Worm (Caenorhabditis elegans) whole organism, L4 larva: Measurements from ENCODE around the gene vha-11.

Source experiments
- D1046.2 ChIP-seq: fragments of 200-800 bp; sonication (Bioruptor generic); IDR thresholded peaks from 2 replicates; pipeline ENCODE4 v1.3.6; 2022; ENCODE audit warnings: missing genetic modification characterization, missing compliant biosample characterization
- R02D3.7 ChIP-seq: fragments of 150-350 bp; sonication (generic microtip); optimal IDR thresholded peaks from 3 replicates; lab custom pipeline; 2014; ENCODE audit warnings: missing biosample characterization, missing genetic modification characterization
- T20F7.1 ChIP-seq: fragments of 200-800 bp; sonication (Bioruptor generic); optimal IDR thresholded peaks from 2 replicates; lab custom pipeline; 2018; ENCODE audit warnings: mild to moderate bottlenecking, missing genetic modification characterization, missing compliant biosample characterization
- Y5F2A.4 ChIP-seq: fragments of 200-800 bp; sonication (Bioruptor generic); optimal IDR thresholded peaks from 2 replicates; lab custom pipeline; 2018; ENCODE audit warnings: mild to moderate bottlenecking, missing genetic modification characterization, missing compliant biosample characterization
- ceh-28 ChIP-seq: fragments of 150-350 bp; optimal IDR thresholded peaks from 2 replicates; lab custom pipeline; 2014; ENCODE audit warnings: missing biosample characterization, missing genetic modification reagents, missing genetic modification characterization
- ceh-44 ChIP-seq: fragments of 200-800 bp; sonication (Bioruptor generic); IDR thresholded peaks from 2 replicates; pipeline ENCODE4 v1.3.6; 2022; ENCODE audit warnings: missing genetic modification reagents, missing genetic modification characterization, missing compliant biosample characterization
- ces-1 ChIP-seq: fragments of 150-350 bp; sonication (generic microtip); optimal IDR thresholded peaks from 4 replicates; lab custom pipeline; 2014; ENCODE audit warnings: missing biosample characterization, missing genetic modification reagents, missing genetic modification characterization
- daf-16 ChIP-seq, 3 experiments: sonication (generic microtip); optimal IDR thresholded peaks; 2 replicates each; lab custom pipeline; 2016 to 2017; ENCODE audit warnings: missing genetic modification characterization in 3 of 3, missing genetic modification reagents in 3 of 3, mild to moderate bottlenecking in 2 of 3, missing compliant biosample characterization in 2 of 3, missing biosample characterization in 1 of 3, moderate library complexity in 1 of 3
- daf-8 ChIP-seq: fragments of 200-800 bp; sonication (Bioruptor generic); IDR thresholded peaks from 2 replicates; pipeline ENCODE4 v1.3.6; 2022; ENCODE audit warnings: missing genetic modification characterization, missing compliant biosample characterization
- dmd-6 ChIP-seq: fragments of 200-800 bp; sonication (Bioruptor generic); IDR thresholded peaks from 2 replicates; pipeline ENCODE4 v1.3.6; 2022; ENCODE audit warnings: missing genetic modification reagents, missing genetic modification characterization, missing compliant biosample characterization
- dmd-8 ChIP-seq: fragments of 200-800 bp; sonication (Bioruptor generic); IDR thresholded peaks from 2 replicates; pipeline ENCODE4 v1.3.6; 2022; ENCODE audit warnings: missing genetic modification characterization, missing compliant biosample characterization
- dmd-9 ChIP-seq: fragments of 200-800 bp; sonication (Bioruptor generic); IDR thresholded peaks from 2 replicates; pipeline ENCODE4 v1.3.6; 2022; ENCODE audit warnings: missing genetic modification reagents, missing genetic modification characterization, missing compliant biosample characterization
- duxl-1 ChIP-seq: sonication (generic microtip); optimal IDR thresholded peaks from 2 replicates; lab custom pipeline; 2016; ENCODE audit warnings: mild to moderate bottlenecking, missing genetic modification characterization, moderate library complexity, missing compliant biosample characterization; ENCODE audit not compliant: poor library complexity
- dve-1 ChIP-seq: sonication (generic microtip); optimal IDR thresholded peaks from 2 replicates; lab custom pipeline; 2017; ENCODE audit warnings: antibody characterized with exemption, mild to moderate bottlenecking, missing genetic modification characterization, missing compliant biosample characterization; ENCODE audit not compliant: insufficient read depth
- egl-27 ChIP-seq: sonication (generic microtip); optimal IDR thresholded peaks from 3 replicates; lab custom pipeline; 2017; ENCODE audit warnings: missing biosample characterization, missing genetic modification reagents, missing genetic modification characterization
- gei-8 ChIP-seq: fragments of 200-800 bp; sonication (Bioruptor generic); optimal IDR thresholded peaks from 2 replicates; lab custom pipeline; 2018; ENCODE audit warnings: mild to moderate bottlenecking, missing genetic modification characterization, missing compliant biosample characterization
- hif-1 ChIP-seq, 2 experiments: sonication (generic microtip); optimal IDR thresholded peaks; 2 replicates each; lab custom pipeline; 2016 to 2017; ENCODE audit warnings: missing compliant biosample characterization in 2 of 2, missing genetic modification characterization in 2 of 2, missing genetic modification reagents in 2 of 2, missing genotype in 2 of 2, mild to moderate bottlenecking in 1 of 2
- hlh-11 ChIP-seq: fragments of 200-800 bp; sonication (Bioruptor generic); optimal IDR thresholded peaks from 2 replicates; lab custom pipeline; 2018; ENCODE audit warnings: mild to moderate bottlenecking, missing genetic modification characterization, missing compliant biosample characterization
- lin-29 ChIP-seq: fragments of 200-800 bp; sonication (Bioruptor generic); IDR thresholded peaks from 2 replicates; pipeline ENCODE4 v1.3.6; 2022; ENCODE audit warnings: missing genetic modification reagents, missing genetic modification characterization, missing compliant biosample characterization
- lin-39 ChIP-seq: fragments of 150-350 bp; optimal IDR thresholded peaks from 2 replicates; lab custom pipeline; 2014; ENCODE audit warnings: missing biosample characterization, missing genetic modification reagents, missing genetic modification characterization
- mdl-1 ChIP-seq, 2 experiments: fragments of 150-350 bp in 1 of 2; sonication (generic microtip) in 1 of 2; optimal IDR thresholded peaks; 2 replicates each; lab custom pipeline; 2014 to 2017; ENCODE audit warnings: missing biosample characterization in 2 of 2, missing genetic modification characterization in 2 of 2
- mdt-29 ChIP-seq: fragments of 200-800 bp; sonication (Bioruptor generic); IDR thresholded peaks from 2 replicates; pipeline ENCODE4 v1.3.6; 2022; ENCODE audit warnings: missing genetic modification reagents, missing genetic modification characterization, missing compliant biosample characterization
- mxl-3 ChIP-seq: fragments of 200-800 bp; sonication (Bioruptor generic); optimal IDR thresholded peaks from 2 replicates; lab custom pipeline; 2018; ENCODE audit warnings: mild to moderate bottlenecking, missing genetic modification characterization, missing compliant biosample characterization
- nhr-10 ChIP-seq: fragments of 150-350 bp; optimal IDR thresholded peaks from 2 replicates; lab custom pipeline; 2014; ENCODE audit warnings: missing biosample characterization, missing genetic modification characterization
- nhr-11 ChIP-seq: fragments of 150-350 bp; optimal IDR thresholded peaks from 2 replicates; lab custom pipeline; 2014; ENCODE audit warnings: missing biosample characterization, missing genetic modification characterization
- nhr-111 ChIP-seq: fragments of 200-800 bp; sonication (Bioruptor generic); optimal IDR thresholded peaks from 2 replicates; lab custom pipeline; 2018; ENCODE audit warnings: mild to moderate bottlenecking, missing genetic modification characterization, missing compliant biosample characterization
- nhr-237 ChIP-seq: sonication (generic microtip); optimal IDR thresholded peaks from 2 replicates; lab custom pipeline; 2017; ENCODE audit warnings: missing biosample characterization, missing genetic modification characterization
- nhr-41 ChIP-seq: fragments of 200-800 bp; sonication (Bioruptor generic); IDR thresholded peaks from 2 replicates; pipeline ENCODE4 v1.3.6; 2022; ENCODE audit warnings: missing genetic modification reagents, missing genetic modification characterization, missing compliant biosample characterization
- nhr-42 ChIP-seq: fragments of 200-800 bp; sonication (Bioruptor generic); IDR thresholded peaks from 2 replicates; pipeline ENCODE4 v1.3.6; 2022; ENCODE audit warnings: missing genetic modification characterization, missing compliant biosample characterization
- nhr-48 ChIP-seq: sonication (generic microtip); optimal IDR thresholded peaks from 2 replicates; lab custom pipeline; 2016; ENCODE audit warnings: mild to moderate bottlenecking, missing genetic modification characterization, missing compliant biosample characterization
- nhr-6 ChIP-seq: fragments of 150-350 bp; optimal IDR thresholded peaks from 2 replicates; lab custom pipeline; 2014; ENCODE audit warnings: missing biosample characterization, missing genetic modification characterization
- php-3 ChIP-seq: fragments of 200-800 bp; sonication (Bioruptor generic); IDR thresholded peaks from 2 replicates; pipeline ENCODE4 v1.3.6; 2022; ENCODE audit warnings: missing genetic modification reagents, missing genetic modification characterization, missing compliant biosample characterization
- pqm-1 ChIP-seq: sonication (generic microtip); optimal IDR thresholded peaks from 2 replicates; lab custom pipeline; 2017; ENCODE audit warnings: missing biosample characterization, missing genetic modification characterization
- set-16 ChIP-seq: fragments of 200-800 bp; sonication (Bioruptor generic); IDR thresholded peaks from 2 replicates; pipeline ENCODE4 v1.3.6; 2022; ENCODE audit warnings: missing genetic modification reagents, missing genetic modification characterization, missing compliant biosample characterization
- snpc-1.2 ChIP-seq: fragments of 200-800 bp; sonication (Bioruptor generic); IDR thresholded peaks from 2 replicates; pipeline ENCODE4 v1.3.6; 2022; ENCODE audit warnings: missing genetic modification reagents, missing genetic modification characterization, missing compliant biosample characterization
- spr-3 ChIP-seq: fragments of 200-800 bp; sonication (Bioruptor generic); optimal IDR thresholded peaks from 2 replicates; lab custom pipeline; 2018; ENCODE audit warnings: mild to moderate bottlenecking, missing genetic modification characterization, missing compliant biosample characterization
- tag-97 ChIP-seq: fragments of 200-800 bp; sonication (Bioruptor generic); IDR thresholded peaks from 2 replicates; pipeline ENCODE4 v1.3.6; 2022; ENCODE audit warnings: missing genetic modification characterization, missing compliant biosample characterization
- tra-1 ChIP-seq: fragments of 200-800 bp; sonication (Bioruptor generic); IDR thresholded peaks from 2 replicates; pipeline ENCODE4 v1.3.6; 2022; ENCODE audit warnings: missing genetic modification reagents, missing genetic modification characterization, missing compliant biosample characterization
- unc-130 ChIP-seq: sonication (generic microtip); optimal IDR thresholded peaks from 2 replicates; lab custom pipeline; 2016; ENCODE audit warnings: missing genetic modification reagents, missing genetic modification characterization, missing compliant biosample characterization
- unc-39 ChIP-seq: sonication (generic microtip); optimal IDR thresholded peaks from 2 replicates; lab custom pipeline; 2017; ENCODE audit warnings: missing biosample characterization, missing genetic modification characterization
- unc-62 ChIP-seq, 3 experiments: fragments of 150-350 bp in 1 of 3; sonication (generic microtip); optimal IDR thresholded peaks in 2 of 3; peaks in 1 of 3; 1 replicate in 1 of 3; 2 replicates in 2 of 3; lab custom pipeline; 2014 to 2017; ENCODE audit warnings: missing biosample characterization in 3 of 3, missing genetic modification characterization in 3 of 3, missing genetic modification reagents in 3 of 3, missing genotype in 1 of 3
- vab-7 ChIP-seq: fragments of 200-800 bp; sonication (Bioruptor generic); IDR thresholded peaks from 2 replicates; pipeline ENCODE4 v1.3.6; 2022; ENCODE audit warnings: missing genetic modification reagents, missing genetic modification characterization, missing compliant biosample characterization
- zfp-3 ChIP-seq: fragments of 200-800 bp; sonication (Bioruptor generic); conservative IDR thresholded peaks from 2 replicates; pipeline ENCODE4 v1.3.6; 2022; ENCODE audit warnings: missing genetic modification reagents, missing genetic modification characterization, missing compliant biosample characterization
- zip-11 ChIP-seq: fragments of 200-800 bp; sonication (Bioruptor generic); IDR thresholded peaks from 2 replicates; pipeline ENCODE4 v1.3.6; 2022; ENCODE audit warnings: missing genetic modification characterization, missing compliant biosample characterization
- zip-2 ChIP-seq: fragments of 150-350 bp; optimal IDR thresholded peaks from 2 replicates; lab custom pipeline; 2014; ENCODE audit warnings: missing biosample characterization, missing genetic modification characterization
- ztf-7 ChIP-seq: fragments of 150-350 bp; optimal IDR thresholded peaks from 2 replicates; lab custom pipeline; 2014; ENCODE audit warnings: missing biosample characterization, missing genetic modification characterization

The vha-11 gene

DNA sequence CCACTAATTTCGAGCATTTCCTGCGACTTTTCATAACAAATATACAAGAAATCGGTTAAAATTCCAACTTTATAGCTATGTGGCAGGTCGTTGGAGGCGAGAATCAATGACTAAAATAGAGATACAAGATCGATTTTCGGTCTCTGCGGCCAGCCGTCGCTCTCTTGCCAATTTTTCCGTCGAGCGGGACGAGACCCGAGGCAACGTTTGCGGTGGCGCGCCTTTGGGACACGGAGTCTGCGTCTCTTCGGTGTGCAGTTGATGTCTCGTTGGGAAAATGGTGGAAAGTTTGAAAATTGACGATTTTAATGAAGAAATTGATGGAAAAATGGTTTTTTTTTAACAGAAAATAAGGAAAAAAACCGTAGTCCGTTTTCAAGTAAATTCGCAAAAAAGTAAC is 2.4 kb upstream of the vha-11 start (continued):
- TF ChIP-seq egl-27 (tag; lab: Kevin White, UChicago): no peak
- TF ChIP-seq dmd-8 (GFP tag; lab: Robert Waterston, UW): no peak
- no peak for TF ChIP-seq lin-39 (tag; lab: Kevin White, UChicago)
- TF ChIP-seq hlh-11 (tag; lab: Kevin White, UChicago): peak; percentile 85
- no peak for TF ChIP-seq nhr-237

DNA sequence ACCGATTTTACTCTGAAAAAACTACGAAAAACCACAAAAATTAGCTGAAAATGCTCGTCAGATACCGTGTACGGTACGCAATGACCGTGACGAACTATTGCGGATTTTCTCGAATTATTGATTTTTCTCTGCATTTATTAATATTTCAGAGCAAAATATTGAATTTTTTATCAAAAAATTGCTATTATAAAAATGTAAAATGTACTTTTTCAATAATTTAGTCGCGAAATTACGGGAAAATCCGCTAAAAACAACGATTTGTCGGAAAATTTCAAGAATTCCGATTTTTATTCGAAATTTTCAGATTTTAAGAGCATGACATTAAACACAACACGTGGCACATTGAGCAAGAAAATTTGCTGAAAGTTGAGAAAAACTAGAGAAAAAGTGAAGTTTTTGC is 1.9 kb upstream of the vha-11 start, which contains the start of gene Y38F2AL.12:
TSS of gene Y38F2AL.12 (plus strand) at position 301 of the 400 bp plus-strand sequence.
- TF ChIP-seq unc-62 (GFP tag; optimal IDR thresholded peaks at IDR 0.05 in 1 of 2; lab: Kevin White, UChicago): peak in 1 of 2 experiments; percentile 62
- TF ChIP-seq unc-62 (tag; optimal IDR thresholded peaks at IDR 0.05; lab: Kevin White, UChicago): no peak
- no peak for TF ChIP-seq vab-7 (GFP tag; lab: Robert Waterston, UW)
- TF ChIP-seq, all 104 proteins: peak for 1

- TF ChIP-seq set-16 (GFP tag; lab: Robert Waterston, UW): peak; percentile 46; the same call in 1 of the 2 replicates
- no peak for TF ChIP-seq dmd-9 (GFP tag; lab: Robert Waterston, UW)
- no peak for TF ChIP-seq nhr-42
- no peak for TF ChIP-seq unc-130 (GFP tag; lab: Kevin White, UChicago)
- TF ChIP-seq unc-39: no peak
- no peak for TF ChIP-seq mxl-3
- no peak for TF ChIP-seq lin-29
- no peak for TF ChIP-seq T20F7.1 (GFP tag; lab: Kevin White, UChicago)
- TF ChIP-seq dmd-6 (GFP tag; lab: Robert Waterston, UW): no peak
- TF ChIP-seq zip-11: no peak
- TF ChIP-seq tra-1 (GFP tag; lab: Robert Waterston, UW): no peak
- peak; percentile 8 for TF ChIP-seq gei-8 (GFP tag; lab: Kevin White, UChicago)
- no peak for TF ChIP-seq nhr-48 (tag; lab: Kevin White, UChicago)
- TF ChIP-seq vab-7 (GFP tag; lab: Robert Waterston, UW): no peak
- no peak for TF ChIP-seq nhr-111 (GFP tag; lab: Kevin White, UChicago)
- TF ChIP-seq daf-16 (GFP tag; optimal IDR thresholded peaks at IDR 0.05; lab: Kevin White, UChicago): no peak
- no peak for TF ChIP-seq daf-16 (tag; optimal IDR thresholded peaks at IDR 0.05; lab: Kevin White, UChicago)
- TF ChIP-seq nhr-11 (tag; lab: Kevin White, UChicago): no peak
- TF ChIP-seq mdt-29 (GFP tag; lab: Robert Waterston, UW): no peak
- TF ChIP-seq pqm-1 (tag; lab: Kevin White, UChicago): no peak
- no peak for TF ChIP-seq hif-1 (tag; optimal IDR thresholded peaks at IDR 0.05; lab: Kevin White, UChicago)
- no peak for TF ChIP-seq dve-1 (tag; lab: Kevin White, UChicago)
- no peak for TF ChIP-seq snpc-1.2 (GFP tag; lab: Robert Waterston, UW)
- TF ChIP-seq nhr-10 (tag; lab: Kevin White, UChicago): no peak
- peak; percentile 42 for TF ChIP-seq spr-3
- TF ChIP-seq nhr-6 (tag; lab: Kevin White, UChicago): no peak
- no peak for TF ChIP-seq zip-2 (tag; lab: Kevin White, UChicago)
- no peak for TF ChIP-seq ceh-28 (tag; lab: Kevin White, UChicago)
- TF ChIP-seq mdl-1 (tag; optimal IDR thresholded peaks at IDR 0.05; lab: Kevin White, UChicago): no peak
- no peak for TF ChIP-seq duxl-1 (tag; lab: Kevin White, UChicago)
- no peak for TF ChIP-seq Y5F2A.4
- no peak for TF ChIP-seq daf-8 (GFP tag; lab: Robert Waterston, UW)
- no peak for TF ChIP-seq php-3
- no peak for TF ChIP-seq ceh-44
- TF ChIP-seq ztf-7 (tag; lab: Kevin White, UChicago): no peak
- TF ChIP-seq ces-1 (GFP tag; lab: Kevin White, UChicago): no peak
- no peak for TF ChIP-seq nhr-41 (GFP tag; lab: Robert Waterston, UW)
- no peak for TF ChIP-seq R02D3.7 (tag; lab: Kevin White, UChicago)
- TF ChIP-seq D1046.2 (GFP tag; lab: Robert Waterston, UW): 0 out of 2 replicates have a peak, but pooled peaks have one; percentile 45
- TF ChIP-seq zfp-3 (GFP tag; lab: Robert Waterston, UW): no peak
- TF ChIP-seq tag-97 (GFP tag; lab: Robert Waterston, UW): no peak
These were observed 1.2 kb upstream of the vha-11 start, which contains the start of gene vha-3 for ce11 chrIV:2315545-2315995. TSS of gene vha-3 (minus strand) at chrIV:2315945.
